Fruit fly (Drosophila melanogaster): ENCODE measurements around the gene Zpr1.

dm6 chrX:9141219-9141618, 20.7 kb downstream of the Zpr1 start:
- TF ChIP-seq CG8478 (optimal IDR thresholded peaks at IDR 0.05) (no peak), CTCF (optimal IDR thresholded peaks at IDR 0.05) (no peak)

All from S2 (cell line).